Worm (Caenorhabditis elegans) whole organism, late embryonic: ENCODE data around the gene nhr-183.

Experiments used
- ceh-14 ChIP-seq: sonication (generic microtip); optimal IDR thresholded peaks from 2 replicates; lab custom pipeline; 2016; ENCODE audit warnings: missing genotype, missing genetic modification characterization, missing compliant biosample characterization
- ets-4 ChIP-seq: sonication (generic microtip); optimal IDR thresholded peaks from 2 replicates; lab custom pipeline; 2016; ENCODE audit warnings: missing genetic modification characterization, missing compliant biosample characterization
- hlh-30 ChIP-seq: sonication (generic microtip); optimal IDR thresholded peaks from 2 replicates; lab custom pipeline; 2017; ENCODE audit warnings: antibody characterized with exemption, missing genetic modification characterization, missing compliant biosample characterization; ENCODE audit not compliant: insufficient read depth
- unc-86 ChIP-seq: sonication (generic microtip); optimal IDR thresholded peaks from 2 replicates; lab custom pipeline; 2016; ENCODE audit warnings: missing genetic modification characterization, missing compliant biosample characterization
- ztf-16 ChIP-seq: sonication (generic microtip); optimal IDR thresholded peaks from 2 replicates; lab custom pipeline; 2017; ENCODE audit warnings: missing genetic modification characterization, missing compliant biosample characterization

- no peak for TF ChIP-seq hlh-30 (tag; lab: Kevin White, UChicago)
- no peak for TF ChIP-seq ets-4 (tag; lab: Kevin White, UChicago)
- TF ChIP-seq ceh-14 (tag; lab: Kevin White, UChicago): no peak
- no peak for TF ChIP-seq ztf-16 (tag; lab: Kevin White, UChicago)
- no peak for TF ChIP-seq unc-86
These were observed 39.3 kb downstream of the nhr-183 start, which contains the start of gene nhr-103 for ce11 chrV:2225130-2225529.
